Worm (Caenorhabditis elegans): ENCODE measurements around the gene H23N18.6.

Gene H23N18.6

DNA sequence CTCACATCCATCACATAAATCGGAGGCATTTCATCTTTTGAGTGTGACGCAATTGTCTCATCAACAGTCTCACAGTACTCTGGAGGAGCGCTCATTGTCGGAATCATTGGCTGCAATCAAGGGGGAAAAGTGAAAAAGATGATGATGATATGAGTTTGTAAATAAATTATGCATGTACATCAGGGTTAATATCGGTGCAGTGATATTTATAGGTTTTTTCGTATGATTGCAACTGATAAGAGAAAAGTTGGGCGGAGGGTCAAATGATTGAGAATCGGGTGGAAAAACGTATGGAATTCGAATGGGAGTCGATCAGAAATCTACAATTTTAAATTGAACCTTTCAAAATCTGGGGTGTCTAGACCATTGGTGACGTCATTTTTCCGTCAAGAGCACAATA, at the start of gene H23N18.6:
H23N18.6 (minus strand) TSS at position 201 of the 400 bp plus-strand sequence.
- TF ChIP-seq spr-3 (GFP tag; optimal IDR thresholded peaks at IDR 0.05) (no peak), lin-1 (GFP tag; IDR thresholded peaks at IDR 0.05) (no peak), aha-1 (tag) (peak; percentile 4), attf-4 (tag; optimal IDR thresholded peaks at IDR 0.05) (no peak), hlh-11 (tag; optimal IDR thresholded peaks at IDR 0.05) (peak; percentile 28), lin-29 (GFP tag; IDR thresholded peaks at IDR 0.05) (no peak), php-3 (GFP tag; IDR thresholded peaks at IDR 0.05) (peak; percentile 48; the same call in 1 of the 2 replicates), nhr-28 (tag; optimal IDR thresholded peaks at IDR 0.05) (peak; percentile 69), pqm-1 (tag; optimal IDR thresholded peaks at IDR 0.05) (peak; percentile 77), ceh-62 (tag; optimal IDR thresholded peaks at IDR 0.05) (no peak), nhr-11 (tag; optimal IDR thresholded peaks at IDR 0.05) (no peak), nhr-111 (GFP tag; optimal IDR thresholded peaks at IDR 0.05) (no peak), aly-2 (tag; optimal IDR thresholded peaks at IDR 0.05) (no peak), dmd-6 (GFP tag; IDR thresholded peaks at IDR 0.05) (0 out of 2 replicates have a peak, but pooled peaks have one; percentile 9)

DNA sequence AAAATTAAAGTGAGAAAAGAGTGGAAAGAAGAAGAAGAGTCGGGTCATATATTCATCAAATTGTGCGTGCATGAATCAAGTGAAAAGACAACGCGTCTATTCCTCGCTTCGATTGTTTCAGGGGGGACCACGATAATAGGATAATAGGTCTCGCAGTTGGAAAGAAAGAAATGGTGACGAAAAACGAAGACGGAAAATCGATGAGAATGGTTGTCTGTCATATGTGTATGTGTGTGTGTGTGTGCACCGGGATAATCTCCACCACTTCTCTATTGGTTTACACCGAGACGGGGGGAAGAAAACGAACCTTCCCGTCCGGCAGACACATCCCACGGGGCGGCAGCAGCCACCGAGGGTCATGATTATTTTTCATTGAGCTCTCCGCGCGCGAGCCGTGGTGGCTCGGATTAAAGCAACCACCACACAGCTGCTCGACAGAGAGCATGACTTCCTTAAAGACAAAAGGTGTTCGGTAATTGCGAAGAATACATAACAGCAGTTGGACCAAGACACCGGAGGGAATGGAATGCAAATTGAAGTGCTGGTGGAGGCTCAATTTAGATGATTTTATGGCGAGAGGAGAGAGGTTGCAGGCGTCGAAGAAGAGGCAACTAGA, 49.2 kb upstream of the H23N18.6 start:
- TF ChIP-seq egl-43 (GFP tag; IDR thresholded peaks at IDR 0.05) (peak; percentile 31; the same call in 1 of the 2 replicates), ctbp-1 (GFP tag; IDR thresholded peaks at IDR 0.05) (no peak), unc-39 (tag; optimal IDR thresholded peaks at IDR 0.05) (no peak), rbr-2 (tag; optimal IDR thresholded peaks at IDR 0.05) (peak; percentile 0), dmd-8 (GFP tag; IDR thresholded peaks at IDR 0.05) (peak; percentile 49; the same call in 1 of the 2 replicates), mxl-3 (GFP tag; optimal IDR thresholded peaks at IDR 0.05) (no peak), set-16 (GFP tag; IDR thresholded peaks at IDR 0.05) (peak; percentile 63)

DNA sequence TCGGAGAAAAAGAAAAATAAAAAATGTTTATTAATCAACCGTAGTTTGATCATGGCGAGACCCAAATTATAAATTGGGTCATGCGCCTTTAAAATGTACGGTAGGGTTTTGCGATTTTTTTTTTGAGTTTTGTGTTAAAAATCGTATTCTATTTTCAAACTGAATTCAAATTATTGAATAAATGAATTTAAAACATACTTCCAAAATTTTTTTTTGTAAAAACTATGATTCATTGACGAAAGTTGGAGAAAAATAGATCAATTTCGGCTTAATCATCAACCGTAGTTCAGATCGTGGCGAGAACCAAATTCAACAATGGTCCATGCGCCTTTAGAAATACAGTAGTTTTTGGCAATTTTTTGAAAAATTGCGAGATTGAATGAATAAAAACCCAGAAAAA, 48.7 kb upstream of the H23N18.6 start:
- TF ChIP-seq nhr-6 (tag; optimal IDR thresholded peaks at IDR 0.05) (no peak), pqm-1 (tag; optimal IDR thresholded peaks at IDR 0.05) (no peak), ZK337.2 (GFP tag; IDR thresholded peaks at IDR 0.05) (no peak), F49E8.2 (tag; optimal IDR thresholded peaks at IDR 0.05; ENCODE audit: borderline replicate concordance) (peak; percentile 76), lin-38 (GFP tag; IDR thresholded peaks at IDR 0.05) (peak; percentile 36; the same call in 1 of the 2 replicates)

DNA sequence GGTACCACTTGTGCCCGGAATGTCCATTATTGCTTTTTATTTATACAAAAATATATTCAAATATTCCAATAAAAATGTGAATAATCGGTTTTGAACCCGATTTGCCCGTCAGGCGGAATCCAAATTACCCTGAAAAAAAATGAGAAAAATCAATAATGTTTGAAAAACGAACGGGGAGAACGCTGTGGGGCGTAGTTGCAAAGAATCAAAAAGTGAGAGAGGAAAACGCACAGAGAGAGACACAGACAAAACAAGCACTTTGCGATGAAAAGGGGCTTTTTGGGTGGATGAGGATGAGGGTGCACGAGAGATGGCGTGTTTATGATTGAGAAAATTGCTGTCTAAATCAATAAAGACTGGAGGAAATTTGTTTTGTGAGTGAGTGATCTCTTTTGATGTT, 48.1 kb upstream of the H23N18.6 start, which contains the start of gene tam-1:
tam-1 (minus strand) TSS at position 135 of the 400 bp plus-strand sequence.
- no peak for TF ChIP-seq nhr-25 (tag; optimal IDR thresholded peaks at IDR 0.05; ENCODE audit: borderline replicate concordance, insufficient read depth)
- no peak for TF ChIP-seq jun-1 (tag; optimal IDR thresholded peaks at IDR 0.05)
- TF ChIP-seq mes-2 (tag; optimal IDR thresholded peaks at IDR 0.05; ENCODE audit: poor library complexity, severe bottlenecking), result peak; percentile 42
- TF ChIP-seq hlh-30 (tag; optimal IDR thresholded peaks at IDR 0.05; ENCODE audit: insufficient read depth), result peak; percentile 3
- peak; percentile 3 for TF ChIP-seq mep-1 (tag; optimal IDR thresholded peaks at IDR 0.05)
- TF ChIP-seq ceh-28 (tag; optimal IDR thresholded peaks at IDR 0.05), result peak; percentile 14
- no peak for TF ChIP-seq skn-1 (tag; optimal IDR thresholded peaks at IDR 0.05)
- TF ChIP-seq hmg-1.1 (GFP tag; IDR thresholded peaks at IDR 0.05), result peak; percentile 48; the same call in 1 of the 2 replicates

ce11 chrV:4960686-4961085, 45.8 kb upstream of the H23N18.6 start:
- no peak for TF ChIP-seq nhr-42 (GFP tag; IDR thresholded peaks at IDR 0.05)
- peak; percentile 57 for TF ChIP-seq set-16 (GFP tag; IDR thresholded peaks at IDR 0.05)

Measured in whole organism, L4 larva.